Worm (Caenorhabditis elegans) whole organism, L2 larva: ENCODE results near the gene srh-44.
A peak's percentile ranks its signal among the peaks of the same experiment; 100 is the strongest.

Experiments used
- C34F6.9 ChIP-seq: fragments of 150-350 bp; optimal IDR thresholded peaks from 2 replicates; lab custom pipeline; 2014; ENCODE audit warnings: missing biosample characterization, missing genetic modification characterization
- F13H6.1 ChIP-seq: sonication (generic microtip); optimal IDR thresholded peaks from 2 replicates; lab custom pipeline; 2016; ENCODE audit warnings: missing genetic modification characterization, missing compliant biosample characterization
- Y55F3AM.14 ChIP-seq: fragments of 200-800 bp; sonication (Bioruptor generic); optimal IDR thresholded peaks from 2 replicates; lab custom pipeline; 2018; ENCODE audit warnings: mild to moderate bottlenecking, missing genetic modification characterization, missing compliant biosample characterization
- ZK546.5 ChIP-seq: sonication (generic microtip); optimal IDR thresholded peaks from 2 replicates; lab custom pipeline; 2017; ENCODE audit warnings: missing biosample characterization, missing genetic modification characterization
- alr-1 ChIP-seq: fragments of 150-350 bp; optimal IDR thresholded peaks from 2 replicates; lab custom pipeline; 2014; ENCODE audit warnings: missing biosample characterization, missing genetic modification characterization
- aly-2 ChIP-seq: fragments of 150-350 bp; optimal IDR thresholded peaks from 2 replicates; lab custom pipeline; 2014; ENCODE audit warnings: missing biosample characterization, missing genetic modification characterization
- ama-1 ChIP-seq: fragments of 150-350 bp; optimal IDR thresholded peaks from 2 replicates; lab custom pipeline; 2018; ENCODE audit warnings: inconsistent platforms
- blmp-1 ChIP-seq: sonication (generic microtip); optimal IDR thresholded peaks from 2 replicates; lab custom pipeline; 2017; ENCODE audit warnings: missing genetic modification characterization, mild to moderate bottlenecking, missing compliant biosample characterization, antibody characterized with exemption, moderate library complexity; ENCODE audit not compliant: insufficient read depth
- ceh-16 ChIP-seq: fragments of 150-350 bp; optimal IDR thresholded peaks from 2 replicates; lab custom pipeline; 2014; ENCODE audit warnings: missing biosample characterization, missing genetic modification characterization
- ceh-82 ChIP-seq: fragments of 150-350 bp; optimal IDR thresholded peaks from 2 replicates; lab custom pipeline; 2014; ENCODE audit warnings: missing biosample characterization, missing genetic modification characterization
- crh-2 ChIP-seq: sonication (generic microtip); optimal IDR thresholded peaks from 2 replicates; lab custom pipeline; 2017; ENCODE audit warnings: missing biosample characterization, missing genetic modification characterization
- elt-1 ChIP-seq: fragments of 150-350 bp; optimal IDR thresholded peaks from 2 replicates; lab custom pipeline; 2014; ENCODE audit warnings: missing biosample characterization, missing genetic modification characterization
- elt-3 ChIP-seq: sonication (generic microtip); optimal IDR thresholded peaks from 2 replicates; lab custom pipeline; 2017; ENCODE audit warnings: missing biosample characterization, missing genetic modification characterization
- fos-1 ChIP-seq: fragments of 150-350 bp; optimal IDR thresholded peaks from 2 replicates; lab custom pipeline; 2014; ENCODE audit warnings: missing biosample characterization, missing genetic modification characterization
- gmeb-1 ChIP-seq: fragments of 150-350 bp; optimal IDR thresholded peaks from 2 replicates; lab custom pipeline; 2014; ENCODE audit warnings: missing biosample characterization, missing genetic modification characterization
- lin-11 ChIP-seq: fragments of 150-350 bp; sonication (generic microtip); optimal IDR thresholded peaks from 2 replicates; lab custom pipeline; 2014; ENCODE audit warnings: missing biosample characterization, missing genetic modification characterization, inconsistent platforms, mixed read lengths
- lsy-2 ChIP-seq, 2 experiments: fragments of 150-350 bp in 1 of 2; sonication (generic microtip) in 1 of 2; optimal IDR thresholded peaks; 2 replicates each; lab custom pipeline; 2014 to 2017; ENCODE audit warnings: missing biosample characterization in 2 of 2, missing genetic modification characterization in 2 of 2
- mab-5 ChIP-seq: fragments of 150-350 bp; optimal IDR thresholded peaks from 2 replicates; lab custom pipeline; 2014; ENCODE audit warnings: missing biosample characterization, missing genetic modification characterization
- nhr-10 ChIP-seq: sonication (generic microtip); optimal IDR thresholded peaks from 2 replicates; lab custom pipeline; 2017; ENCODE audit warnings: missing biosample characterization, missing genetic modification characterization
- nhr-11 ChIP-seq: fragments of 150-350 bp; optimal IDR thresholded peaks from 2 replicates; lab custom pipeline; 2014; ENCODE audit warnings: missing biosample characterization, missing genetic modification characterization
- nhr-12 ChIP-seq: fragments of 150-350 bp; optimal IDR thresholded peaks from 2 replicates; lab custom pipeline; 2014; ENCODE audit warnings: missing biosample characterization, missing genetic modification characterization
- nhr-129 ChIP-seq: fragments of 150-350 bp; optimal IDR thresholded peaks from 2 replicates; lab custom pipeline; 2014; ENCODE audit warnings: missing biosample characterization, missing genetic modification characterization
- nhr-21 ChIP-seq: fragments of 150-350 bp; optimal IDR thresholded peaks from 2 replicates; lab custom pipeline; 2014; ENCODE audit warnings: missing biosample characterization, missing genetic modification characterization
- nhr-23 ChIP-seq: fragments of 150-350 bp; optimal IDR thresholded peaks from 2 replicates; lab custom pipeline; 2014; ENCODE audit warnings: missing biosample characterization, missing genetic modification reagents, missing genetic modification characterization
- nhr-237 ChIP-seq: fragments of 150-350 bp; optimal IDR thresholded peaks from 2 replicates; lab custom pipeline; 2014; ENCODE audit warnings: missing biosample characterization, missing genetic modification characterization
- nhr-25 ChIP-seq: fragments of 150-350 bp; sonication (generic microtip); optimal IDR thresholded peaks from 3 replicates; lab custom pipeline; 2014; ENCODE audit warnings: missing biosample characterization, missing genetic modification characterization
- nhr-6 ChIP-seq: fragments of 150-350 bp; optimal IDR thresholded peaks from 2 replicates; lab custom pipeline; 2014; ENCODE audit warnings: missing biosample characterization, missing genetic modification characterization
- nhr-77 ChIP-seq: fragments of 150-350 bp; optimal IDR thresholded peaks from 2 replicates; lab custom pipeline; 2014; ENCODE audit warnings: missing biosample characterization, missing genetic modification characterization
- peb-1 ChIP-seq: fragments of 150-350 bp; optimal IDR thresholded peaks from 2 replicates; lab custom pipeline; 2014; ENCODE audit warnings: missing biosample characterization, missing genetic modification characterization
- sem-4 ChIP-seq: fragments of 150-350 bp; optimal IDR thresholded peaks from 2 replicates; lab custom pipeline; 2014; ENCODE audit warnings: missing biosample characterization, missing genetic modification reagents, missing genetic modification characterization
- skn-1 ChIP-seq: sonication (generic microtip); optimal IDR thresholded peaks from 2 replicates; lab custom pipeline; 2017; ENCODE audit warnings: missing biosample characterization, missing genetic modification characterization
- sma-3 ChIP-seq: sonication (generic microtip); optimal IDR thresholded peaks from 2 replicates; lab custom pipeline; 2016; ENCODE audit warnings: missing genetic modification reagents, missing genetic modification characterization, missing compliant biosample characterization
- sma-9 ChIP-seq, 2 experiments: fragments of 150-350 bp in 1 of 2; sonication (generic microtip) in 1 of 2; optimal IDR thresholded peaks; 2 replicates each; lab custom pipeline; 2014 to 2016; ENCODE audit warnings: missing genetic modification characterization in 2 of 2, mild to moderate bottlenecking in 1 of 2, missing biosample characterization in 1 of 2, missing compliant biosample characterization in 1 of 2, missing genetic modification reagents in 1 of 2, moderate library complexity in 1 of 2
- unc-39 ChIP-seq: fragments of 150-350 bp; optimal IDR thresholded peaks from 2 replicates; lab custom pipeline; 2014; ENCODE audit warnings: missing biosample characterization, missing genetic modification characterization
- unc-55 ChIP-seq: fragments of 150-350 bp; sonication (generic microtip); optimal IDR thresholded peaks from 3 replicates; lab custom pipeline; 2014; ENCODE audit warnings: missing biosample characterization, missing genetic modification reagents, missing genetic modification characterization
- unc-62 ChIP-seq: fragments of 150-350 bp; optimal IDR thresholded peaks from 2 replicates; lab custom pipeline; 2014; ENCODE audit warnings: missing biosample characterization, missing genetic modification reagents, missing genetic modification characterization
- zag-1 ChIP-seq: fragments of 150-350 bp; optimal IDR thresholded peaks from 2 replicates; lab custom pipeline; 2014; ENCODE audit warnings: missing biosample characterization, missing genetic modification characterization
- ztf-1 ChIP-seq: fragments of 200-800 bp; sonication (Bioruptor generic); conservative IDR thresholded peaks from 2 replicates; pipeline ENCODE4 v1.3.6; 2022; ENCODE audit warnings: missing genetic modification characterization, missing compliant biosample characterization
- ztf-4 ChIP-seq: fragments of 150-350 bp; optimal IDR thresholded peaks from 2 replicates; lab custom pipeline; 2014; ENCODE audit warnings: missing biosample characterization, missing genetic modification characterization

srh-44 gene

DNA sequence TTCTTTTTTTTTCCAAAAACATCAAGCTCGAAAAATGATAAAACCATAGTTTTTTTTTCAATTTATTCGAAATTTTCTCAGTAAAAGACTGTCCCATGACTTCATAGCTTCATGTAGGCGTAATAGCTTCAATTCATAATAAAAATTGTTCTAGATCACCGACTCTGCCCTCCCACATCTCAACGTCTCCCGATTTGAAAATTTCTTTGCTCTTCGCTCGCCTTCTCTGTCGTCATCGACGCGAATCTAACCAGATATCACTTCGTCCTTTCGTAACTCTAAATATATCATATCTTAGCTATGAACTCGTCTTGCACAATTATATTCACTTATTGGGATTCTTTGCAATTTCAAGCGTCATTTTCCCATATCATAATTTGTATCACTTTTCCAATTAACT is at the start of gene srh-44:
TSS of gene srh-44 (plus strand) at position 301 of the 400 bp plus-strand sequence.
- TF ChIP-seq nhr-6 (tag; lab: Kevin White, UChicago) (no peak), nhr-23 (tag; lab: Kevin White, UChicago) (no peak), nhr-129 (tag; lab: Kevin White, UChicago) (no peak), unc-39 (tag; lab: Kevin White, UChicago) (no peak), nhr-25 (tag; lab: Kevin White, UChicago) (no peak), nhr-21 (tag; lab: Kevin White, UChicago) (no peak), ZK546.5 (tag; lab: Kevin White, UChicago) (no peak), F13H6.1 (tag; lab: Kevin White, UChicago) (no peak), peb-1 (tag; lab: Kevin White, UChicago) (no peak), elt-1 (tag; lab: Kevin White, UChicago) (no peak), Y55F3AM.14 (GFP tag; lab: Kevin White, UChicago) (no peak), elt-3 (no peak), unc-55 (no peak), crh-2 (tag; lab: Kevin White, UChicago) (no peak), fos-1 (tag; lab: Kevin White, UChicago) (no peak), alr-1 (tag; lab: Kevin White, UChicago) (no peak), ztf-4 (tag; lab: Kevin White, UChicago) (no peak), aly-2 (tag; lab: Kevin White, UChicago) (no peak), ceh-16 (no peak), unc-62 (GFP tag; lab: Kevin White, UChicago) (no peak)

DNA sequence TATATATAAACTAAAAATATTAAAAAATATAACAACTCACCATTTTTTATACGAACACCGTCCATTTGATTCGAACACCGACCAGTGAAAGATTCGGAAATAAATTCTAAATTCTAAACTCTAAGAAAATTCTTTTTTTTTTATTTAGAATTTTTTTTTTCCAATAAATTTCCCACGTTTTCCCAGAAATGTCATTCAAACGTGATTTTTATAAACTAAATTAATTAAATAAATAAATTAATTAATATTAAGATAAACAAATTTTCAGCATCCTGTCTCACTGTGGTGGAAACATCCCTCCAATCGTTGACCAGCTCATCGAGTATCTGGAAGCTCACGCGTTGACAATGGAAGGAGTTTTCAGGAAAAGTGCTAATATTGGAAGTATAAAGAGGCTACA is 47.3 kb upstream of the srh-44 start, which contains the start of gene klp-17:
TSS of gene klp-17 (minus strand) at position 101 of the 400 bp plus-strand sequence.
- TF ChIP-seq mab-5 (tag; lab: Kevin White, UChicago) (no peak), nhr-25 (tag; lab: Kevin White, UChicago) (no peak), sma-3 (GFP tag; lab: Kevin White, UChicago) (no peak), blmp-1 (no peak), nhr-10 (no peak), sem-4 (tag; lab: Kevin White, UChicago) (no peak), nhr-77 (tag; lab: Kevin White, UChicago) (no peak), ceh-82 (tag; lab: Kevin White, UChicago) (no peak), skn-1 (tag; lab: Kevin White, UChicago) (no peak), Y55F3AM.14 (GFP tag; lab: Kevin White, UChicago) (no peak), F13H6.1 (tag; lab: Kevin White, UChicago) (no peak), alr-1 (tag; lab: Kevin White, UChicago) (no peak), crh-2 (tag; lab: Kevin White, UChicago) (no peak)

DNA sequence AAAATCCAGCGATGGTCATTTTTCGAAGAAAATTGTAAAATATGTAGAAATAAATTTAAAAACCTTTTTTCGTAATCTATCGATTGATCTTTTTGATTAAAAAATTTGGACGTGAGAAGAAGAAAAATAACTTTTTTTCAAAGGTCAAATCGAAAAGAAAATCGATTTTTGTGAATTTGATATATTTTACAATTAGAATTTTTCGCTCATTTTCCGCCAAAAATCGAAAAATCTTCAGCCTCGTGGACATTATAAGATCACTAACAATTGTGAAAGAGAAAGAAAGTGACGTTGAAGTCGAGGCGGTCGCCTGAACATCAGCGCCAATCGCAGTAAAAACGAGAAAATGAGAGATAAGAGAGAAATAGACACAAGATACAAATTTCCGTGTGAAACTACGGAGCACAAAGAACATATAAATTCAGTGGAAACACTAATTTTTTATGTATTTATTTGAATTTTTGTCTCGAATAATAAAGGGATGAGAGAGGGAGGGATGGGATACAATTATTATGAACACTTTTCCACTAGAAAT is 45.2 kb upstream of the srh-44 start, which contains the start of gene cisd-1:
TSS of gene cisd-1 (minus strand) at position 51 of the 535 bp plus-strand sequence.
- TF ChIP-seq skn-1 (tag; lab: Kevin White, UChicago) (no peak), nhr-6 (tag; lab: Kevin White, UChicago) (no peak), sem-4 (tag; lab: Kevin White, UChicago) (no peak), fos-1 (tag; lab: Kevin White, UChicago) (peak; percentile 58), elt-1 (tag; lab: Kevin White, UChicago) (no peak), ceh-16 (no peak), zag-1 (no peak), lsy-2 (tag; optimal IDR thresholded peaks at IDR 0.05; lab: Kevin White, UChicago) (peak in 1 of 2 experiments; percentile 14), ztf-1 (GFP tag; lab: Robert Waterston, UW) (no peak), mab-5 (tag; lab: Kevin White, UChicago) (no peak), sma-9 (GFP tag; optimal IDR thresholded peaks at IDR 0.05; lab: Kevin White, UChicago) (peak; percentile 17), sma-9 (tag; optimal IDR thresholded peaks at IDR 0.05; lab: Kevin White, UChicago) (no peak), C34F6.9 (tag; lab: Kevin White, UChicago) (peak; percentile 21), crh-2 (tag; lab: Kevin White, UChicago) (peak; percentile 40), ceh-82 (tag; lab: Kevin White, UChicago) (no peak), unc-62 (GFP tag; lab: Kevin White, UChicago) (no peak), elt-3 (no peak), nhr-11 (tag; lab: Kevin White, UChicago) (no peak)
- TF ChIP-seq, all 48 proteins: peak for 5

DNA sequence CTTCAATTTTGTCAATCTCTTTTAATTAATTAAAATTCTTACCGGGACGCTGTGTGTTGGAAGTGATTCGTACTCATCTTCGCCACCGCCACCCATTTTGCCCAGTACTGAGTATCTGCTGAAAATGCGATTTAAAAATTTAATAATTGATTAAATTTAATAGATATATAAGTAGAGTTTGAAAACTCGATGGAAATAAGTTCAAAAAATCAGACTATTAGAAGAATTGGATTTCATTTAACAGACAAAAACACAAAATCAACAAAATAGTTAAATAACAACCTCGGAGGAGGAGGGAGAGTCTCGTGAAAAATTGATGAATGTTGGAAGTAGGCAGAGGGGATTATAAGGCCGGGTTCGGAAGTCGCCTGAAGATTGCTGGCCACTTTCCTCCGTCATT is 43.0 kb upstream of the srh-44 start, which contains the start of gene mfn-1:
TSS of gene mfn-1 (minus strand) at position 101 of the 400 bp plus-strand sequence.
- TF ChIP-seq alr-1 (tag; lab: Kevin White, UChicago) (no peak), sma-9 (GFP tag; optimal IDR thresholded peaks at IDR 0.05; lab: Kevin White, UChicago) (no peak), sma-9 (tag; optimal IDR thresholded peaks at IDR 0.05; lab: Kevin White, UChicago) (no peak), nhr-237 (tag; lab: Kevin White, UChicago) (no peak), ztf-1 (GFP tag; lab: Robert Waterston, UW) (no peak), ama-1 (lab: Kevin White, UChicago) (no peak), lin-11 (tag; lab: Kevin White, UChicago) (no peak), Y55F3AM.14 (GFP tag; lab: Kevin White, UChicago) (no peak), sma-3 (GFP tag; lab: Kevin White, UChicago) (no peak), nhr-12 (no peak), gmeb-1 (no peak), nhr-77 (tag; lab: Kevin White, UChicago) (no peak)
